Worm (Caenorhabditis elegans) whole organism, late embryonic: ENCODE results near the gene nhr-19.

ENCODE experiments used
- ama-1 ChIP-seq: fragments of 150-350 bp; optimal IDR thresholded peaks from 2 replicates; lab custom pipeline; 2014
- ceh-2 ChIP-seq: sonication (generic microtip); optimal IDR thresholded peaks from 2 replicates; lab custom pipeline; 2016; ENCODE audit warnings: missing genotype, missing genetic modification characterization, missing compliant biosample characterization
- ceh-30 ChIP-seq: fragments of 150-350 bp; optimal IDR thresholded peaks from 2 replicates; lab custom pipeline; 2014; ENCODE audit warnings: missing biosample characterization, missing genetic modification characterization
- che-1 ChIP-seq: sonication (generic microtip); optimal IDR thresholded peaks from 2 replicates; lab custom pipeline; 2016; ENCODE audit warnings: mild to moderate bottlenecking, missing genetic modification characterization, missing compliant biosample characterization
- dve-1 ChIP-seq: sonication (generic microtip); optimal IDR thresholded peaks from 2 replicates; lab custom pipeline; 2017; ENCODE audit warnings: antibody characterized with exemption, mild to moderate bottlenecking, missing genetic modification characterization, missing compliant biosample characterization
- fkh-10 ChIP-seq: fragments of 150-350 bp; optimal IDR thresholded peaks from 2 replicates; lab custom pipeline; 2014; ENCODE audit warnings: missing biosample characterization, missing genetic modification reagents, missing genetic modification characterization
- fkh-6 ChIP-seq: sonication (generic microtip); optimal IDR thresholded peaks from 2 replicates; lab custom pipeline; 2016; ENCODE audit warnings: missing genetic modification characterization, missing compliant biosample characterization
- lim-6 ChIP-seq: sonication (generic microtip); optimal IDR thresholded peaks from 2 replicates; lab custom pipeline; 2016; ENCODE audit warnings: missing genetic modification characterization, missing compliant biosample characterization
- mec-3 ChIP-seq: sonication (generic microtip); optimal IDR thresholded peaks from 2 replicates; lab custom pipeline; 2016; ENCODE audit warnings: borderline replicate concordance, missing genetic modification characterization, missing compliant biosample characterization
- nhr-11 ChIP-seq: fragments of 150-350 bp; optimal IDR thresholded peaks from 2 replicates; lab custom pipeline; 2014; ENCODE audit warnings: missing biosample characterization, missing genetic modification characterization
- pha-2 ChIP-seq: sonication (generic microtip); optimal IDR thresholded peaks from 2 replicates; lab custom pipeline; 2017; ENCODE audit warnings: mild to moderate bottlenecking, missing genetic modification characterization, missing compliant biosample characterization
- pha-4 ChIP-seq: fragments of 150-350 bp; optimal IDR thresholded peaks from 2 replicates; lab custom pipeline; 2018; ENCODE audit warnings: missing biosample characterization, missing genetic modification reagents, missing genetic modification characterization
- pros-1 ChIP-seq: fragments of 150-350 bp; optimal IDR thresholded peaks from 2 replicates; lab custom pipeline; 2014; ENCODE audit warnings: missing biosample characterization, missing genetic modification reagents, missing genetic modification characterization

DNA sequence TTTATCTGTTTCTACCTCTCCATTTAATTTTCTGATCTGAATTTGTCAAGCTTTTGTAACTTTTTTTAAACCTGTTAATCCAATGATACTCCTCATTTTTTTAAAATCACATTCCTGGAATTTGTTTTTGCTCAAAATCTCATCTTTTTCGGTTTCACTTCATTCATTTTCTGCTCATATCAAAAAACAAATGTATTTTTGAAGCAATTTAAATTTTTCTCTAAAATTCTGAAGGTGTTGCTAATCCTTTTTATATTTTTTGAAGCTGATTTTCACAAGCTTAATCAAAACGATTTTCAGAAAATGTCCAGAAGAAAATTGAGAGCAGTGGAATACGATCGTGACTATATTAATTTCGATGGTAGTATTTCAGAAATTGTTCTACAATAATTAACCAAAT, 10.4 kb downstream of the nhr-19 start, which contains the start of gene E02H1.5:
- TF ChIP-seq pha-4 (tag; lab: Kevin White, UChicago) (no peak), fkh-6 (tag; lab: Kevin White, UChicago) (no peak), lim-6 (tag; lab: Kevin White, UChicago) (no peak), ama-1 (lab: Kevin White, UChicago) (no peak), mec-3 (no peak), dve-1 (no peak), pros-1 (tag; lab: Kevin White, UChicago) (no peak), ceh-2 (tag; lab: Kevin White, UChicago) (no peak), ceh-30 (tag; lab: Kevin White, UChicago) (no peak), che-1 (tag; lab: Kevin White, UChicago) (no peak), nhr-11 (tag; lab: Kevin White, UChicago) (no peak), pha-2 (tag; lab: Kevin White, UChicago) (no peak), fkh-10 (no peak)
